Worm (Caenorhabditis elegans): ENCODE data around the gene Y38A10A.11.

The Y38A10A.11 gene

ce11 chrV:6103429-6103828 is at the start of gene Y38A10A.11:
Gene Y38A10A.11 (minus strand): TSS chrV:6103529.
- TF ChIP-seq T23F11.4 (GFP tag; optimal IDR thresholded peaks at IDR 0.05): no peak
- no peak for TF ChIP-seq ztf-16 (tag; optimal IDR thresholded peaks at IDR 0.05)
- TF ChIP-seq C08G9.2 (tag; optimal IDR thresholded peaks at IDR 0.05): no peak
- no peak for TF ChIP-seq sox-2 (GFP tag; IDR thresholded peaks at IDR 0.05)
- TF ChIP-seq ttx-3 (tag; optimal IDR thresholded peaks at IDR 0.05): no peak
- TF ChIP-seq ceh-6 (GFP tag; optimal IDR thresholded peaks at IDR 0.05): no peak
- no peak for TF ChIP-seq ceh-2 (tag; optimal IDR thresholded peaks at IDR 0.05)
- TF ChIP-seq fax-1 (tag; optimal IDR thresholded peaks at IDR 0.05): no peak
- no peak for TF ChIP-seq F13H6.1 (tag; optimal IDR thresholded peaks at IDR 0.05)

- no peak for TF ChIP-seq ceh-19 (GFP tag; optimal IDR thresholded peaks at IDR 0.05)
- no peak for TF ChIP-seq pros-1 (tag; optimal IDR thresholded peaks at IDR 0.05)
- TF ChIP-seq ceh-30 (tag; optimal IDR thresholded peaks at IDR 0.05): no peak
- no peak for TF ChIP-seq unc-86 (tag; optimal IDR thresholded peaks at IDR 0.05)
- TF ChIP-seq K02D7.2 (tag; optimal IDR thresholded peaks at IDR 0.05): no peak
Observed at ce11 chrV:6138167-6138566, 34.8 kb upstream of the Y38A10A.11 start.

ce11 chrV:6135428-6135827 is 32.1 kb upstream of the Y38A10A.11 start:
- TF ChIP-seq fkh-10 (GFP tag; optimal IDR thresholded peaks at IDR 0.05): no peak
- no peak for TF ChIP-seq ceh-19 (GFP tag; optimal IDR thresholded peaks at IDR 0.05)
- no peak for TF ChIP-seq nhr-11 (tag; optimal IDR thresholded peaks at IDR 0.05)
- TF ChIP-seq pha-2 (tag; optimal IDR thresholded peaks at IDR 0.05): no peak
- no peak for TF ChIP-seq ets-4 (tag; optimal IDR thresholded peaks at IDR 0.05)
- no peak for TF ChIP-seq elt-4 (tag; optimal IDR thresholded peaks at IDR 0.05)
- no peak for TF ChIP-seq ceh-34 (tag; optimal IDR thresholded peaks at IDR 0.05)
- TF ChIP-seq ceh-2 (tag; optimal IDR thresholded peaks at IDR 0.05): no peak
- no peak for TF ChIP-seq ceh-31 (tag; optimal IDR thresholded peaks at IDR 0.05)
- TF ChIP-seq ceh-45 (GFP tag; IDR thresholded peaks at IDR 0.05): no peak
- no peak for TF ChIP-seq lim-6 (tag; optimal IDR thresholded peaks at IDR 0.05)
- no peak for TF ChIP-seq ceh-24 (tag; optimal IDR thresholded peaks at IDR 0.05)

ce11 chrV:6131100-6131499 is 27.8 kb upstream of the Y38A10A.11 start, which contains the start of gene exp-2:
Gene exp-2 (plus strand): TSS chrV:6131400.
- TF ChIP-seq che-1 (tag; optimal IDR thresholded peaks at IDR 0.05) (no peak), eyg-1 (tag; optimal IDR thresholded peaks at IDR 0.05) (no peak), ceh-18 (tag; optimal IDR thresholded peaks at IDR 0.05) (no peak), lin-11 (tag; optimal IDR thresholded peaks at IDR 0.05) (no peak), unc-55 (GFP tag; optimal IDR thresholded peaks at IDR 0.05) (no peak), ceh-34 (tag; optimal IDR thresholded peaks at IDR 0.05) (no peak), syd-9 (tag; optimal IDR thresholded peaks at IDR 0.05) (no peak), tbx-2 (tag; optimal IDR thresholded peaks at IDR 0.05) (no peak), hlh-13 (GFP tag; optimal IDR thresholded peaks at IDR 0.05) (no peak), T23F11.4 (GFP tag; optimal IDR thresholded peaks at IDR 0.05) (no peak), gmeb-2 (tag; optimal IDR thresholded peaks at IDR 0.05) (no peak), unc-3 (GFP tag; conservative IDR thresholded peaks at IDR 0.05) (no peak), unc-3 (tag; optimal IDR thresholded peaks at IDR 0.05) (no peak), ama-1 (optimal IDR thresholded peaks at IDR 0.05) (no peak), ztf-16 (tag; optimal IDR thresholded peaks at IDR 0.05) (no peak)

ce11 chrV:6128355-6128754 is 25.0 kb upstream of the Y38A10A.11 start:
- no peak for TF ChIP-seq ceh-9 (tag; optimal IDR thresholded peaks at IDR 0.05)
- TF ChIP-seq npax-4 (tag; optimal IDR thresholded peaks at IDR 0.05): no peak
- TF ChIP-seq fkh-6 (tag; optimal IDR thresholded peaks at IDR 0.05): no peak
- TF ChIP-seq mec-3 (tag; optimal IDR thresholded peaks at IDR 0.05; ENCODE audit: borderline replicate concordance): no peak
- no peak for TF ChIP-seq ceh-31 (tag; optimal IDR thresholded peaks at IDR 0.05)
- no peak for TF ChIP-seq syd-9 (tag; optimal IDR thresholded peaks at IDR 0.05)
- TF ChIP-seq lim-6 (tag; optimal IDR thresholded peaks at IDR 0.05): no peak
- no peak for TF ChIP-seq ttx-3 (tag; optimal IDR thresholded peaks at IDR 0.05)
- TF ChIP-seq ahr-1 (tag; optimal IDR thresholded peaks at IDR 0.05): no peak
- no peak for TF ChIP-seq unc-55 (GFP tag; optimal IDR thresholded peaks at IDR 0.05)
- TF ChIP-seq hlh-30 (tag; optimal IDR thresholded peaks at IDR 0.05; ENCODE audit: insufficient read depth): no peak
- no peak for TF ChIP-seq sdc-2 (tag; optimal IDR thresholded peaks at IDR 0.05)

Data from whole organism, late embryonic.